Worm (Caenorhabditis elegans) whole organism, L2 larva: ENCODE measurements around the gene Y43F8C.16.
A peak's percentile ranks its signal among the peaks of the same experiment; 100 is the strongest.

Source experiments
- F13H6.1 ChIP-seq: sonication (generic microtip); optimal IDR thresholded peaks from 2 replicates; lab custom pipeline; 2016; ENCODE audit warnings: missing genetic modification characterization, missing compliant biosample characterization
- R02D3.7 ChIP-seq: fragments of 150-350 bp; optimal IDR thresholded peaks from 2 replicates; lab custom pipeline; 2014; ENCODE audit warnings: missing biosample characterization, missing genetic modification characterization
- alr-1 ChIP-seq: fragments of 150-350 bp; optimal IDR thresholded peaks from 2 replicates; lab custom pipeline; 2014; ENCODE audit warnings: missing biosample characterization, missing genetic modification characterization
- aly-2 ChIP-seq: fragments of 150-350 bp; optimal IDR thresholded peaks from 2 replicates; lab custom pipeline; 2014; ENCODE audit warnings: missing biosample characterization, missing genetic modification characterization
- ama-1 ChIP-seq: fragments of 150-350 bp; optimal IDR thresholded peaks from 2 replicates; lab custom pipeline; 2018; ENCODE audit warnings: inconsistent platforms
- blmp-1 ChIP-seq: sonication (generic microtip); optimal IDR thresholded peaks from 2 replicates; lab custom pipeline; 2017; ENCODE audit warnings: missing genetic modification characterization, mild to moderate bottlenecking, missing compliant biosample characterization, antibody characterized with exemption, moderate library complexity; ENCODE audit not compliant: insufficient read depth
- ceh-16 ChIP-seq: fragments of 150-350 bp; optimal IDR thresholded peaks from 2 replicates; lab custom pipeline; 2014; ENCODE audit warnings: missing biosample characterization, missing genetic modification characterization
- ceh-82 ChIP-seq: fragments of 150-350 bp; optimal IDR thresholded peaks from 2 replicates; lab custom pipeline; 2014; ENCODE audit warnings: missing biosample characterization, missing genetic modification characterization
- crh-2 ChIP-seq: sonication (generic microtip); optimal IDR thresholded peaks from 2 replicates; lab custom pipeline; 2017; ENCODE audit warnings: missing biosample characterization, missing genetic modification characterization
- dmd-4 ChIP-seq: sonication (generic microtip); optimal IDR thresholded peaks from 2 replicates; lab custom pipeline; 2017; ENCODE audit warnings: missing biosample characterization, missing genetic modification characterization
- elt-1 ChIP-seq: fragments of 150-350 bp; optimal IDR thresholded peaks from 2 replicates; lab custom pipeline; 2014; ENCODE audit warnings: missing biosample characterization, missing genetic modification characterization
- elt-3 ChIP-seq: sonication (generic microtip); optimal IDR thresholded peaks from 2 replicates; lab custom pipeline; 2017; ENCODE audit warnings: missing biosample characterization, missing genetic modification characterization
- fos-1 ChIP-seq: fragments of 150-350 bp; optimal IDR thresholded peaks from 2 replicates; lab custom pipeline; 2014; ENCODE audit warnings: missing biosample characterization, missing genetic modification characterization
- gmeb-1 ChIP-seq: fragments of 150-350 bp; optimal IDR thresholded peaks from 2 replicates; lab custom pipeline; 2014; ENCODE audit warnings: missing biosample characterization, missing genetic modification characterization
- lin-13 ChIP-seq: fragments of 150-350 bp; optimal IDR thresholded peaks from 2 replicates; lab custom pipeline; 2014; ENCODE audit warnings: missing biosample characterization, missing genetic modification reagents, missing genetic modification characterization
- lin-39 ChIP-seq: fragments of 150-350 bp; optimal IDR thresholded peaks from 2 replicates; lab custom pipeline; 2014; ENCODE audit warnings: missing biosample characterization, missing genetic modification reagents, missing genetic modification characterization
- lsy-2 ChIP-seq, 2 experiments: fragments of 150-350 bp in 1 of 2; sonication (generic microtip) in 1 of 2; optimal IDR thresholded peaks; 2 replicates each; lab custom pipeline; 2014 to 2017; ENCODE audit warnings: missing biosample characterization in 2 of 2, missing genetic modification characterization in 2 of 2
- mbf-1 ChIP-seq: sonication (generic microtip); optimal IDR thresholded peaks from 2 replicates; lab custom pipeline; 2017; ENCODE audit warnings: missing biosample characterization, missing genetic modification characterization
- nhr-10 ChIP-seq: sonication (generic microtip); optimal IDR thresholded peaks from 2 replicates; lab custom pipeline; 2017; ENCODE audit warnings: missing biosample characterization, missing genetic modification characterization
- nhr-11 ChIP-seq: fragments of 150-350 bp; optimal IDR thresholded peaks from 2 replicates; lab custom pipeline; 2014; ENCODE audit warnings: missing biosample characterization, missing genetic modification characterization
- nhr-129 ChIP-seq: fragments of 150-350 bp; optimal IDR thresholded peaks from 2 replicates; lab custom pipeline; 2014; ENCODE audit warnings: missing biosample characterization, missing genetic modification characterization
- nhr-21 ChIP-seq: fragments of 150-350 bp; optimal IDR thresholded peaks from 2 replicates; lab custom pipeline; 2014; ENCODE audit warnings: missing biosample characterization, missing genetic modification characterization
- nhr-23 ChIP-seq: fragments of 150-350 bp; optimal IDR thresholded peaks from 2 replicates; lab custom pipeline; 2014; ENCODE audit warnings: missing biosample characterization, missing genetic modification reagents, missing genetic modification characterization
- nhr-237 ChIP-seq: fragments of 150-350 bp; optimal IDR thresholded peaks from 2 replicates; lab custom pipeline; 2014; ENCODE audit warnings: missing biosample characterization, missing genetic modification characterization
- nhr-25 ChIP-seq: fragments of 150-350 bp; sonication (generic microtip); optimal IDR thresholded peaks from 3 replicates; lab custom pipeline; 2014; ENCODE audit warnings: missing biosample characterization, missing genetic modification characterization
- nhr-6 ChIP-seq: fragments of 150-350 bp; optimal IDR thresholded peaks from 2 replicates; lab custom pipeline; 2014; ENCODE audit warnings: missing biosample characterization, missing genetic modification characterization
- nhr-77 ChIP-seq: fragments of 150-350 bp; optimal IDR thresholded peaks from 2 replicates; lab custom pipeline; 2014; ENCODE audit warnings: missing biosample characterization, missing genetic modification characterization
- sma-9 ChIP-seq, 2 experiments: fragments of 150-350 bp in 1 of 2; sonication (generic microtip) in 1 of 2; optimal IDR thresholded peaks; 2 replicates each; lab custom pipeline; 2014 to 2016; ENCODE audit warnings: missing genetic modification characterization in 2 of 2, mild to moderate bottlenecking in 1 of 2, missing biosample characterization in 1 of 2, missing compliant biosample characterization in 1 of 2, missing genetic modification reagents in 1 of 2, moderate library complexity in 1 of 2
- unc-39 ChIP-seq: fragments of 150-350 bp; optimal IDR thresholded peaks from 2 replicates; lab custom pipeline; 2014; ENCODE audit warnings: missing biosample characterization, missing genetic modification characterization
- unc-55 ChIP-seq: fragments of 150-350 bp; sonication (generic microtip); optimal IDR thresholded peaks from 3 replicates; lab custom pipeline; 2014; ENCODE audit warnings: missing biosample characterization, missing genetic modification reagents, missing genetic modification characterization
- unc-62 ChIP-seq: fragments of 150-350 bp; optimal IDR thresholded peaks from 2 replicates; lab custom pipeline; 2014; ENCODE audit warnings: missing biosample characterization, missing genetic modification reagents, missing genetic modification characterization
- zag-1 ChIP-seq: fragments of 150-350 bp; optimal IDR thresholded peaks from 2 replicates; lab custom pipeline; 2014; ENCODE audit warnings: missing biosample characterization, missing genetic modification characterization
- ztf-1 ChIP-seq: fragments of 200-800 bp; sonication (Bioruptor generic); conservative IDR thresholded peaks from 2 replicates; pipeline ENCODE4 v1.3.6; 2022; ENCODE audit warnings: missing genetic modification characterization, missing compliant biosample characterization
- ztf-11 ChIP-seq: sonication (generic microtip); optimal IDR thresholded peaks from 2 replicates; lab custom pipeline; 2017; ENCODE audit warnings: missing biosample characterization, missing genetic modification characterization
- ztf-4 ChIP-seq: fragments of 150-350 bp; optimal IDR thresholded peaks from 2 replicates; lab custom pipeline; 2014; ENCODE audit warnings: missing biosample characterization, missing genetic modification characterization

The Y43F8C.16 gene

ce11 chrV:19756253-19756652 lies 40.9 kb upstream of the Y43F8C.16 start, which contains the start of gene W04E12.9:
Gene W04E12.9, plus strand, starts transcription at chrV:19756553.
- no peak for TF ChIP-seq ztf-1 (GFP tag; lab: Robert Waterston, UW)
- TF ChIP-seq unc-55, result no peak
- TF ChIP-seq nhr-10, result no peak
- TF ChIP-seq fos-1, result no peak
- no peak for TF ChIP-seq ztf-4
- TF ChIP-seq lin-13 (GFP tag; lab: Kevin White, UChicago), result no peak
- TF ChIP-seq ama-1 (lab: Kevin White, UChicago), result no peak
- TF ChIP-seq crh-2, result no peak
- no peak for TF ChIP-seq nhr-129 (tag; lab: Kevin White, UChicago)

DNA sequence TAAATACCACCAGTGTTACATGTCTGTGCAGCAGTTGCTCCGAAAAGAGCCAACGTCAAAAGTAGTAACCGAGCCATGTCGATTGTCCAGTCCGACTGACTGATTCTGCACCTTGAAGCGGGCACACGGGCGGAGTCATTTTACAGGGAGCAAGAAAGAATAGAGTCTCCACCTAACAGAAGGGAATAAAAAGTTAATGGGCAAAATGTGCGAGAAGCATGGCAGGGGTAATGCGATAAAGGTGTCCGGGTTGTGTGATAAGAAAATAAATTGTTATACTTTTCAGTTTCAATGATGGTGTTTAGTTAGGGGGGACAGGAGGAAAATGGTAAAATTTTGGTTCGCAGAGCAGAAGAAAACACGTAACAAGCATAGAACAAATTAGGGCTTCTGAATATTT lies 39.9 kb upstream of the Y43F8C.16 start, which contains the start of gene clec-50:
Gene clec-50, minus strand, starts transcription at position 109 of the 400 bp plus-strand sequence.
- TF ChIP-seq ceh-16 (tag; lab: Kevin White, UChicago) (no peak), nhr-237 (tag; lab: Kevin White, UChicago) (no peak), crh-2 (peak; percentile 10), F13H6.1 (tag; lab: Kevin White, UChicago) (no peak), aly-2 (no peak), ztf-11 (tag; lab: Kevin White, UChicago) (no peak), elt-3 (tag; lab: Kevin White, UChicago) (no peak), gmeb-1 (tag; lab: Kevin White, UChicago) (peak; percentile 13), nhr-77 (tag; lab: Kevin White, UChicago) (no peak), nhr-129 (tag; lab: Kevin White, UChicago) (no peak), sma-9 (GFP tag; optimal IDR thresholded peaks at IDR 0.05; lab: Kevin White, UChicago) (peak; percentile 61), sma-9 (tag; optimal IDR thresholded peaks at IDR 0.05; lab: Kevin White, UChicago) (no peak), nhr-11 (tag; lab: Kevin White, UChicago) (no peak), zag-1 (tag; lab: Kevin White, UChicago) (no peak), fos-1 (peak; percentile 90), nhr-21 (tag; lab: Kevin White, UChicago) (no peak), unc-62 (GFP tag; lab: Kevin White, UChicago) (no peak), lin-39 (no peak), alr-1 (tag; lab: Kevin White, UChicago) (no peak), elt-1 (tag; lab: Kevin White, UChicago) (no peak)

- no peak for TF ChIP-seq nhr-23 (tag; lab: Kevin White, UChicago)
Observed at ce11 chrV:19754331-19754730, 39.0 kb upstream of the Y43F8C.16 start.

- no peak for TF ChIP-seq aly-2
- TF ChIP-seq nhr-10, result no peak
- no peak for TF ChIP-seq nhr-11 (tag; lab: Kevin White, UChicago)
- no peak for TF ChIP-seq nhr-6
- TF ChIP-seq unc-39 (tag; lab: Kevin White, UChicago), result no peak
- no peak for TF ChIP-seq sma-9 (GFP tag; optimal IDR thresholded peaks at IDR 0.05; lab: Kevin White, UChicago)
- no peak for TF ChIP-seq sma-9 (tag; optimal IDR thresholded peaks at IDR 0.05; lab: Kevin White, UChicago)
- no peak for TF ChIP-seq mbf-1 (tag; lab: Kevin White, UChicago)
- TF ChIP-seq lsy-2 (tag; optimal IDR thresholded peaks at IDR 0.05; lab: Kevin White, UChicago), result no peak
- TF ChIP-seq R02D3.7 (tag; lab: Kevin White, UChicago), result no peak
- TF ChIP-seq F13H6.1 (tag; lab: Kevin White, UChicago), result no peak
- TF ChIP-seq lin-13 (GFP tag; lab: Kevin White, UChicago), result no peak
- TF ChIP-seq ceh-16 (tag; lab: Kevin White, UChicago), result no peak
- TF ChIP-seq nhr-25 (tag; lab: Kevin White, UChicago), result no peak
- TF ChIP-seq elt-1 (tag; lab: Kevin White, UChicago), result no peak
- TF ChIP-seq gmeb-1 (tag; lab: Kevin White, UChicago), result no peak
- TF ChIP-seq lin-39, result no peak
- TF ChIP-seq zag-1 (tag; lab: Kevin White, UChicago), result no peak
- no peak for TF ChIP-seq dmd-4 (tag; lab: Kevin White, UChicago)
- TF ChIP-seq unc-55, result no peak
- TF ChIP-seq ztf-1 (GFP tag; lab: Robert Waterston, UW), result no peak
- TF ChIP-seq, all 48 proteins: peak for 0
Observed at ce11 chrV:19752879-19753278, 37.6 kb upstream of the Y43F8C.16 start.

DNA sequence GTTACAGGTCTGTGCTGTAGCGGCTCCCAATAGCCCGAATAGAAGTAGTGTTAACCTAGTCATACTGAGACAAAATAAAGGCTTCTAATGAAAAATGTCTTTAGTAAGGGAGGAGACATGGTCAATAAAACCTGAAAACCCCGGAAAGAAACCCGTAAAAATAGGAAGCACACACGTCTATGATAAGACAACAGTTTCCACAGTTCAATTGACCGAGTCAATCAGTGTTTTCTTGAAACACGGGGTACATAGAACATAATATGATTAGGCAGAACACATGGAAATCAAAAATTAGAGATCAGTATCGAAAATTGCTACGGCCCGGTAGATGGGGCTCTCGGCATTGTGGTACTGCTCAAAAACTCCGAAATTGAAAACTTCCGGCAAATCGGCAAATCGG lies 35.8 kb upstream of the Y43F8C.16 start, which contains the start of gene clec-49:
Gene clec-49, minus strand, starts transcription at position 103 of the 400 bp plus-strand sequence.
- TF ChIP-seq ceh-82 (tag; lab: Kevin White, UChicago) (no peak), sma-9 (GFP tag; optimal IDR thresholded peaks at IDR 0.05; lab: Kevin White, UChicago) (peak; percentile 15), sma-9 (tag; optimal IDR thresholded peaks at IDR 0.05; lab: Kevin White, UChicago) (no peak), unc-39 (tag; lab: Kevin White, UChicago) (no peak), blmp-1 (tag; lab: Kevin White, UChicago) (no peak)
